Worm (Caenorhabditis elegans) whole organism, L1 larva: Measurements from ENCODE around the gene tpra-1.

Experiments
- C34B4.2 ChIP-seq: sonication (generic microtip); optimal IDR thresholded peaks from 2 replicates; lab custom pipeline; 2017; ENCODE audit warnings: mild to moderate bottlenecking, missing genetic modification characterization, missing compliant biosample characterization
- aha-1 ChIP-seq: fragments of 150-350 bp; optimal IDR thresholded peaks from 2 replicates; lab custom pipeline; 2014; ENCODE audit warnings: missing biosample characterization, missing genetic modification characterization
- alr-1 ChIP-seq: fragments of 200-800 bp; sonication (Bioruptor generic); optimal IDR thresholded peaks from 2 replicates; lab custom pipeline; 2018; ENCODE audit warnings: borderline replicate concordance, mild to moderate bottlenecking, missing genetic modification characterization, missing compliant biosample characterization
- aly-2 ChIP-seq: fragments of 150-350 bp; optimal IDR thresholded peaks from 2 replicates; lab custom pipeline; 2014; ENCODE audit warnings: missing biosample characterization, missing genetic modification characterization
- ceh-82 ChIP-seq, 3 experiments: fragments of 150-350 bp in 1 of 3; sonication (generic microtip) in 2 of 3; optimal IDR thresholded peaks; 2 replicates each; lab custom pipeline; 2014 to 2017; ENCODE audit warnings: missing biosample characterization in 3 of 3, missing genetic modification characterization in 3 of 3
- ceh-88 ChIP-seq: fragments of 200-800 bp; sonication (Bioruptor generic); IDR thresholded peaks from 2 replicates; pipeline ENCODE4 v1.3.6; 2022; ENCODE audit warnings: missing genetic modification characterization, missing compliant biosample characterization
- ceh-90 ChIP-seq: sonication (generic microtip); optimal IDR thresholded peaks from 2 replicates; lab custom pipeline; 2016; ENCODE audit warnings: missing genetic modification characterization, missing compliant biosample characterization
- ces-1 ChIP-seq: fragments of 150-350 bp; optimal IDR thresholded peaks from 2 replicates; lab custom pipeline; 2014; ENCODE audit warnings: missing biosample characterization, missing genetic modification reagents, missing genetic modification characterization
- dpl-1 ChIP-seq, 3 experiments: fragments of 150-350 bp in 2 of 3; sonication (generic microtip) in 1 of 3; optimal IDR thresholded peaks; 2 replicates each; lab custom pipeline; 2014 to 2017; ENCODE audit warnings: missing biosample characterization in 3 of 3, missing genetic modification characterization in 3 of 3, missing genetic modification reagents in 3 of 3
- dsc-1 ChIP-seq: sonication (generic microtip); optimal IDR thresholded peaks from 2 replicates; lab custom pipeline; 2016; ENCODE audit warnings: mild to moderate bottlenecking, missing genetic modification characterization, missing compliant biosample characterization
- egl-13 ChIP-seq: sonication (generic microtip); optimal IDR thresholded peaks from 2 replicates; lab custom pipeline; 2016; ENCODE audit warnings: missing genotype, missing genetic modification reagents, missing genetic modification characterization, missing compliant biosample characterization
- elt-3 ChIP-seq, 6 experiments: fragments of 150-350 bp in 1 of 6; sonication (generic microtip); optimal IDR thresholded peaks; 2 replicates each; lab custom pipeline; 2017 to 2018; ENCODE audit warnings: missing biosample characterization in 6 of 6, missing genetic modification characterization in 6 of 6, inconsistent platforms in 1 of 6
- fkh-10 ChIP-seq: sonication (generic microtip); optimal IDR thresholded peaks from 2 replicates; lab custom pipeline; 2017; ENCODE audit warnings: missing biosample characterization, missing genetic modification reagents, missing genetic modification characterization
- fkh-4 ChIP-seq: sonication (generic microtip); optimal IDR thresholded peaks from 2 replicates; lab custom pipeline; 2016; ENCODE audit warnings: missing compliant biosample characterization, missing genetic modification characterization, borderline replicate concordance
- fkh-8 ChIP-seq: sonication (generic microtip); optimal IDR thresholded peaks from 2 replicates; lab custom pipeline; 2016; ENCODE audit warnings: mild to moderate bottlenecking, missing genetic modification characterization, missing compliant biosample characterization
- fos-1 ChIP-seq: fragments of 150-350 bp; optimal IDR thresholded peaks from 2 replicates; lab custom pipeline; 2014; ENCODE audit warnings: missing biosample characterization, missing genetic modification characterization
- hlh-4 ChIP-seq: sonication (generic microtip); optimal IDR thresholded peaks from 2 replicates; lab custom pipeline; 2016; ENCODE audit warnings: mild to moderate bottlenecking, missing genetic modification characterization, missing compliant biosample characterization
- irx-1 ChIP-seq: sonication (generic microtip); optimal IDR thresholded peaks from 2 replicates; lab custom pipeline; 2016; ENCODE audit warnings: missing genetic modification characterization, missing compliant biosample characterization
- isw-1 ChIP-seq: fragments of 200-800 bp; sonication (Bioruptor generic); IDR thresholded peaks from 2 replicates; pipeline ENCODE4 v1.3.6; 2022; ENCODE audit warnings: missing genetic modification characterization, missing compliant biosample characterization
- lin-13 ChIP-seq: fragments of 150-350 bp; optimal IDR thresholded peaks from 2 replicates; lab custom pipeline; 2014; ENCODE audit warnings: missing biosample characterization, missing genetic modification reagents, missing genetic modification characterization
- lin-14 ChIP-seq: fragments of 200-800 bp; sonication (Bioruptor generic); optimal IDR thresholded peaks from 2 replicates; lab custom pipeline; 2018; ENCODE audit warnings: mild to moderate bottlenecking, missing genetic modification characterization, moderate library complexity, missing compliant biosample characterization
- lin-15B ChIP-seq: fragments of 150-350 bp; sonication (generic microtip); optimal IDR thresholded peaks from 3 replicates; lab custom pipeline; 2014; ENCODE audit warnings: missing biosample characterization, missing genetic modification characterization
- lin-35 ChIP-seq, 2 experiments: fragments of 150-350 bp; optimal IDR thresholded peaks; 2 replicates each; lab custom pipeline; 2014; ENCODE audit warnings: missing biosample characterization in 2 of 2, missing genetic modification characterization in 2 of 2, missing genetic modification reagents in 2 of 2
- lin-39 ChIP-seq: fragments of 150-350 bp; optimal IDR thresholded peaks from 2 replicates; lab custom pipeline; 2014; ENCODE audit warnings: missing biosample characterization, missing genetic modification reagents, missing genetic modification characterization
- lir-3 ChIP-seq: sonication (generic microtip); optimal IDR thresholded peaks from 2 replicates; lab custom pipeline; 2016; ENCODE audit warnings: mild to moderate bottlenecking, missing genetic modification characterization, moderate library complexity, missing compliant biosample characterization; ENCODE audit not compliant: poor library complexity
- lsy-2 ChIP-seq, 2 experiments: fragments of 150-350 bp; optimal IDR thresholded peaks; 2 replicates each; lab custom pipeline; 2014; ENCODE audit warnings: missing biosample characterization in 2 of 2, missing genetic modification characterization in 2 of 2
- mdl-1 ChIP-seq, 2 experiments: fragments of 150-350 bp; optimal IDR thresholded peaks; 2 replicates each; lab custom pipeline; 2014 to 2017; ENCODE audit warnings: missing biosample characterization in 2 of 2, missing genetic modification characterization in 2 of 2, inconsistent platforms in 1 of 2
- nhr-12 ChIP-seq: sonication (generic microtip); optimal IDR thresholded peaks from 2 replicates; lab custom pipeline; 2017; ENCODE audit warnings: missing biosample characterization, missing genetic modification characterization
- nhr-20 ChIP-seq: sonication (generic microtip); optimal IDR thresholded peaks from 2 replicates; lab custom pipeline; 2016; ENCODE audit warnings: mild to moderate bottlenecking, missing genetic modification characterization, missing compliant biosample characterization
- nhr-28 ChIP-seq: fragments of 150-350 bp; optimal IDR thresholded peaks from 2 replicates; lab custom pipeline; 2014; ENCODE audit warnings: missing biosample characterization, missing genetic modification characterization
- nhr-47 ChIP-seq: sonication (generic microtip); optimal IDR thresholded peaks from 2 replicates; lab custom pipeline; 2016; ENCODE audit warnings: mild to moderate bottlenecking, missing genetic modification characterization, moderate library complexity, missing compliant biosample characterization
- nhr-71 ChIP-seq: sonication (generic microtip); optimal IDR thresholded peaks from 2 replicates; lab custom pipeline; 2016; ENCODE audit warnings: mild to moderate bottlenecking, missing genetic modification characterization, moderate library complexity, missing compliant biosample characterization
- nhr-76 ChIP-seq: sonication (generic microtip); optimal IDR thresholded peaks from 2 replicates; lab custom pipeline; 2017; ENCODE audit warnings: missing biosample characterization, missing genetic modification characterization
- nhr-85 ChIP-seq: sonication (generic microtip); peaks from one replicate; lab custom pipeline; 2016; ENCODE audit warnings: missing genetic modification characterization, inconsistent platforms, missing compliant biosample characterization
- nhr-90 ChIP-seq: sonication (generic microtip); optimal IDR thresholded peaks from 2 replicates; lab custom pipeline; 2016; ENCODE audit warnings: mild to moderate bottlenecking, missing genetic modification characterization, missing compliant biosample characterization; ENCODE audit not compliant: poor library complexity
- pax-3 ChIP-seq: fragments of 200-800 bp; sonication (Bioruptor generic); optimal IDR thresholded peaks from 2 replicates; lab custom pipeline; 2018; ENCODE audit warnings: mild to moderate bottlenecking, missing genetic modification characterization, moderate library complexity, missing compliant biosample characterization
- pqm-1 ChIP-seq: sonication (generic microtip); optimal IDR thresholded peaks from 3 replicates; lab custom pipeline; 2017; ENCODE audit warnings: missing biosample characterization, missing genetic modification characterization
- rnt-1 ChIP-seq: sonication (generic microtip); optimal IDR thresholded peaks from 2 replicates; lab custom pipeline; 2016; ENCODE audit warnings: mild to moderate bottlenecking, missing genetic modification characterization, moderate library complexity, missing compliant biosample characterization
- skn-1 ChIP-seq: fragments of 150-350 bp; optimal IDR thresholded peaks from 2 replicates; lab custom pipeline; 2014; ENCODE audit warnings: missing biosample characterization, missing genetic modification characterization
- snu-23 ChIP-seq: sonication (generic microtip); optimal IDR thresholded peaks from 2 replicates; lab custom pipeline; 2016; ENCODE audit warnings: missing genetic modification characterization, missing compliant biosample characterization
- sptf-1 ChIP-seq: fragments of 150-350 bp; optimal IDR thresholded peaks from 2 replicates; lab custom pipeline; 2014; ENCODE audit warnings: missing biosample characterization, missing genetic modification characterization
- tbx-2 ChIP-seq: sonication (generic microtip); optimal IDR thresholded peaks from 2 replicates; lab custom pipeline; 2016; ENCODE audit warnings: missing genetic modification characterization, missing compliant biosample characterization
- unc-130 ChIP-seq: fragments of 150-350 bp; optimal IDR thresholded peaks from 2 replicates; lab custom pipeline; 2017; ENCODE audit warnings: missing biosample characterization, missing genetic modification characterization, inconsistent platforms
- unc-98 ChIP-seq: fragments of 200-800 bp; sonication (Bioruptor generic); IDR thresholded peaks from 2 replicates; pipeline ENCODE4 v1.3.6; 2022; ENCODE audit warnings: missing genetic modification characterization, missing compliant biosample characterization
- xbp-1 ChIP-seq: sonication (generic microtip); optimal IDR thresholded peaks from 2 replicates; lab custom pipeline; 2016; ENCODE audit warnings: missing genetic modification characterization, missing compliant biosample characterization
- zip-4 ChIP-seq: fragments of 200-800 bp; sonication (Bioruptor generic); optimal IDR thresholded peaks from 2 replicates; lab custom pipeline; 2018; ENCODE audit warnings: mild to moderate bottlenecking, missing genetic modification characterization, moderate library complexity, missing compliant biosample characterization
- ztf-11 ChIP-seq, 2 experiments: sonication (generic microtip); optimal IDR thresholded peaks; 2 replicates each; lab custom pipeline; 2016 to 2017; ENCODE audit warnings: missing genetic modification characterization in 2 of 2, missing biosample characterization in 1 of 2, missing compliant biosample characterization in 1 of 2
- ztf-4 ChIP-seq: fragments of 150-350 bp; optimal IDR thresholded peaks from 2 replicates; lab custom pipeline; 2014; ENCODE audit warnings: missing biosample characterization, missing genetic modification characterization

Gene tpra-1

DNA sequence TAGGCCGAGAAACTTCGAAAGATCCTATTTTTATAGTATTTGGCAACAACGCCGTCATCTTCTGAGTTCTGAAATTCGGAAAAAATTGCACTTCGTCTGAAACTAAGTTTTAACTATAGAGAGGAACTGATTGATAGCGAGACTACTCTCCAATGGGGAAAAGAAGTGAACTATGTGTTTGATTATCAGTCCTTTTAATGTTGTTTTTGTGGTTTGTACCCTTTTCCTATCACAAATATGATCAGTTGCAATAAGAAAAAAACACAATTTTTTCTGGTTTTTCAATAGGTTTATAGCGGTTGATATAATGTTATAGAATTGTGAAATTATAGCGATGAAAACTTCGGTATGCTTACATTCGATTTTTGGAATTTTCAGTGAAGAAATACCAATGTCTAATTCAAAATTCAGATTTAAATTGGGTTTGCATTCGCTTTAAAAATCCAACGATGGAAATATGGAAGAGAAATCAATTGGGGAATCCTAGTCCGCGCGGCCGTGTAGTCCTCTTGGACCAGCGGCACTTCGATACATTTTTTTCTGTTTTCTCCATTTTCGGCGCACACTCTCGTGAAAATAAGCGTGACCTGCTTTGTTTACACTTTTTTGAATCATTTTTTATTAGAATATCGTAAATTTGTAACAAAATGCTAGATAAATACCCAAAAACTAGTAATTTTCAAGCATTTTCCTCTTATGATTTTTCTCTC lies 17.1 kb downstream of the tpra-1 start, which contains the start of gene C53B4.3 (continued):
- TF ChIP-seq nhr-90 (tag; lab: Kevin White, UChicago) (peak; percentile 95), lin-39 (tag; lab: Kevin White, UChicago) (peak; percentile 63), ceh-88 (GFP tag; lab: Robert Waterston, UW) (peak; percentile 66; the same call in 1 of the 2 replicates), nhr-85 (peak; percentile 96), nhr-20 (tag; lab: Kevin White, UChicago) (peak; percentile 89), irx-1 (tag; lab: Kevin White, UChicago) (peak; percentile 97), egl-13 (peak; percentile 94), ces-1 (no peak), fkh-4 (tag; lab: Kevin White, UChicago) (peak; percentile 97), lin-14 (GFP tag; lab: Kevin White, UChicago) (peak; percentile 86), snu-23 (GFP tag; lab: Kevin White, UChicago) (peak; percentile 91), ztf-4 (peak; percentile 41), dsc-1 (peak; percentile 96), zip-4 (GFP tag; lab: Kevin White, UChicago) (peak; percentile 53), nhr-47 (peak; percentile 92), ztf-11 (tag; optimal IDR thresholded peaks at IDR 0.05; lab: Kevin White, UChicago) (peak in 1 of 2 experiments; percentile 96), ceh-90 (tag; lab: Kevin White, UChicago) (peak; percentile 98), lin-13 (peak; percentile 34), aly-2 (tag; lab: Kevin White, UChicago) (no peak), lin-15B (tag; lab: Kevin White, UChicago) (peak; percentile 60), lsy-2 (tag; optimal IDR thresholded peaks at IDR 0.05; lab: Kevin White, UChicago) (peak; percentile 66 to 79), fkh-10 (GFP tag; lab: Kevin White, UChicago) (no peak), unc-98 (GFP tag; lab: Robert Waterston, UW) (peak; percentile 75), skn-1 (peak; percentile 16), fkh-8 (tag; lab: Kevin White, UChicago) (peak; percentile 76), pqm-1 (tag; lab: Kevin White, UChicago) (no peak), isw-1 (GFP tag; lab: Robert Waterston, UW) (peak; percentile 68), xbp-1 (peak; percentile 90), nhr-71 (peak; percentile 93), lir-3 (tag; lab: Kevin White, UChicago) (peak; percentile 96), nhr-12 (no peak), lin-35 (GFP tag; optimal IDR thresholded peaks at IDR 0.05; lab: Kevin White, UChicago) (peak; percentile 52 to 60), fos-1 (no peak), nhr-76 (tag; lab: Kevin White, UChicago) (no peak)

DNA sequence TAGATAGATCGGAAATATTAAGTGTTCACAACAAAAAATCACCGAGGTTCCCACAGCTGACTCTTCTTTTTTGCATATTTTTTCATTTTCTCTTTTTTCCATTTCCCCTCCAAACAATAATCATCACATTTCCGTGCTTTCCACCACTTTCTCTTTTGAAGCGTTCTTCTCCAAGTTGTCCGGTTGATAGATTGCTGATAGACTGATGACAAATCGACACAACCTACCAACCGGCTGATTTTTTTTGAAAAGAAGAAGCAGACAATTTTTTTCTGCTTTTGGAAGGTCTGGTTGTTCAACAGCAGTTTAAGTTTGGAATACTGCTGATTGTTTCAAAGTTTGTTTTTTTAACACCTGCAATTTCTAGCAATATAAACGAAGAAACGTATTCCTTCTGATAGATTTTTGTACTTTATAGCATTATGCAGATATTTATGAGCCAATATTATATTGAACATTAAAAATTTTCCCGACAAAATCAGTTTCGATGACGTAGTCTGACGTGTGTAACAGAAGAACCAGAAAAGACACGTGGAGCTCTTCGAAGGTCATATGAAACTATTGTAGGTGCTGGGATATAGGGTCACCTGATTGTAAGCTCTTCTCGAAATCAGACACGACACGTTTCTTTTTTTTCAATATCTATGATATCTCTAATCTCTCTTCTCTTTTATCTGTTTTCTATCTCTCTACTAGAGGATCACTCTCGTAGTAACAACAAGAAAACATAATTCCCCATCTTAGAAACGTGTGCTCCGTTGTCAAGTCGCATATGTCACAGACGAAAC lies 18.4 kb downstream of the tpra-1 start:
- TF ChIP-seq sptf-1 (no peak), rnt-1 (tag; lab: Kevin White, UChicago) (peak; percentile 79), nhr-12 (no peak), dpl-1 (GFP tag; optimal IDR thresholded peaks at IDR 0.05; lab: Kevin White, UChicago) (no peak), elt-3 (tag; optimal IDR thresholded peaks at IDR 0.05; lab: Kevin White, UChicago) (no peak), pax-3 (tag; lab: Kevin White, UChicago) (no peak), tbx-2 (tag; lab: Kevin White, UChicago) (peak; percentile 25), unc-130 (tag; lab: Kevin White, UChicago) (peak; percentile 27), nhr-90 (tag; lab: Kevin White, UChicago) (no peak), mdl-1 (tag; optimal IDR thresholded peaks at IDR 0.05; lab: Kevin White, UChicago) (peak in 1 of 2 experiments; percentile 51), lsy-2 (tag; optimal IDR thresholded peaks at IDR 0.05; lab: Kevin White, UChicago) (peak; percentile 54 to 68), snu-23 (GFP tag; lab: Kevin White, UChicago) (peak; percentile 67), ztf-4 (peak; percentile 66), alr-1 (tag; lab: Kevin White, UChicago) (no peak), fkh-4 (tag; lab: Kevin White, UChicago) (no peak), egl-13 (no peak), C34B4.2 (tag; lab: Kevin White, UChicago) (no peak), lin-35 (GFP tag; optimal IDR thresholded peaks at IDR 0.05; lab: Kevin White, UChicago) (peak in 1 of 2 experiments; percentile 25), ceh-90 (tag; lab: Kevin White, UChicago) (no peak), lin-15B (tag; lab: Kevin White, UChicago) (no peak), hlh-4 (tag; lab: Kevin White, UChicago) (no peak), aha-1 (tag; lab: Kevin White, UChicago) (no peak), ceh-82 (tag; optimal IDR thresholded peaks at IDR 0.05; lab: Kevin White, UChicago) (no peak), nhr-28 (no peak)
